Fruit fly (Drosophila melanogaster): Measurements from ENCODE around the gene CG32444.

CG32444 gene

dm6 chr3L:21679687-21680086 lies 42.9 kb downstream of the CG32444 start, which contains the start of the genes Als2 and CG11248 (continued):
- TF ChIP-seq CG13123 (GFP tag; optimal IDR thresholded peaks at IDR 0.05) (no peak), Fer2 (tag; optimal IDR thresholded peaks at IDR 0.05) (peak; percentile 68), vnd (GFP tag; IDR thresholded peaks at IDR 0.05; ENCODE audit: partially characterized antibody) (no peak), CG6854 (GFP tag; optimal IDR thresholded peaks at IDR 0.05) (no peak), CG3726 (GFP tag; IDR thresholded peaks at IDR 0.05) (peak; percentile 70; the same call in 2 of the 3 replicates), Max (GFP tag; optimal IDR thresholded peaks at IDR 0.05) (peak; percentile 66), btn (GFP tag; optimal IDR thresholded peaks at IDR 0.05) (no peak), B-H2 (GFP tag; optimal IDR thresholded peaks at IDR 0.05) (no peak), CG34422 (GFP tag; IDR thresholded peaks at IDR 0.05) (peak; percentile 69; the same call in 2 of the 3 replicates), Taf1 (GFP tag; IDR thresholded peaks at IDR 0.05) (peak; percentile 11; the same call in 1 of the 2 replicates), CG1529 (GFP tag; optimal IDR thresholded peaks at IDR 0.05) (no peak), CG9215 (GFP tag; IDR thresholded peaks at IDR 0.05) (peak; percentile 64), lmd (GFP tag; IDR thresholded peaks at IDR 0.05) (peak; percentile 74), Dfd (GFP tag; optimal IDR thresholded peaks at IDR 0.05) (no peak), CG5180 (GFP tag; optimal IDR thresholded peaks at IDR 0.05) (no peak), Antp (GFP tag; optimal IDR thresholded peaks at IDR 0.05) (peak; percentile 57), CG30020 (tag; optimal IDR thresholded peaks at IDR 0.05) (peak; percentile 84), wor (GFP tag; IDR thresholded peaks at IDR 0.05) (peak; percentile 21; the same call in 1 of the 2 replicates), CG4360 (GFP tag; IDR thresholded peaks at IDR 0.05) (no peak), CG8924 (tag; optimal IDR thresholded peaks at IDR 0.05) (peak; percentile 91), CG9817 (tag; optimal IDR thresholded peaks at IDR 0.05) (peak; percentile 87), tll (GFP tag; optimal IDR thresholded peaks at IDR 0.05) (peak in 1 of 2 experiments; percentile 29), D19A (tag; optimal IDR thresholded peaks at IDR 0.05) (no peak), CG12744 (GFP tag; optimal IDR thresholded peaks at IDR 0.05) (no peak), toy (GFP tag; IDR thresholded peaks at IDR 0.05) (no peak), lilli (GFP tag; optimal IDR thresholded peaks at IDR 0.05) (peak; percentile 80), bbx (GFP tag; IDR thresholded peaks at IDR 0.05; ENCODE audit: partially characterized antibody) (no peak), fd102C (GFP tag; optimal IDR thresholded peaks at IDR 0.05) (no peak), CG18011 (GFP tag; optimal IDR thresholded peaks at IDR 0.05) (no peak), ssp (GFP tag; IDR thresholded peaks at IDR 0.05) (peak; percentile 78), Hr78 (GFP tag; optimal IDR thresholded peaks at IDR 0.05) (no peak), Hand (GFP tag; optimal IDR thresholded peaks at IDR 0.05) (no peak), CG7357 (GFP tag; IDR thresholded peaks at IDR 0.05) (0 out of 3 replicates have a peak, but pooled peaks have one; percentile 50), D (optimal IDR thresholded peaks at IDR 0.05) (no peak), D (GFP tag; optimal IDR thresholded peaks at IDR 0.05) (peak; percentile 60), gem (tag; optimal IDR thresholded peaks at IDR 0.05) (peak; percentile 90), Ravus (GFP tag; IDR thresholded peaks at IDR 0.05) (no peak), gt (GFP tag; IDR thresholded peaks at IDR 0.05) (no peak), dan (GFP tag; IDR thresholded peaks at IDR 0.05) (no peak), CG11398 (GFP tag; optimal IDR thresholded peaks at IDR 0.05) (peak; percentile 29), CG31365 (tag; optimal IDR thresholded peaks at IDR 0.05) (no peak), gsb (GFP tag; IDR thresholded peaks at IDR 0.05) (no peak), ems (GFP tag; optimal IDR thresholded peaks at IDR 0.05) (peak; percentile 56), CG11247 (GFP tag; IDR thresholded peaks at IDR 0.05) (no peak), CG32772 (GFP tag; IDR thresholded peaks at IDR 0.05) (peak; percentile 63), grn (GFP tag; optimal IDR thresholded peaks at IDR 0.05) (no peak), D19B (GFP tag; optimal IDR thresholded peaks at IDR 0.05) (no peak), pan (optimal IDR thresholded peaks at IDR 0.05) (no peak), pan (GFP tag; optimal IDR thresholded peaks at IDR 0.05 in 1 of 2, IDR thresholded peaks at IDR 0.05 in 1 of 2) (no peak), ewg (GFP tag; optimal IDR thresholded peaks at IDR 0.05) (peak; percentile 52), CG31441 (GFP tag; IDR thresholded peaks at IDR 0.05) (peak; percentile 78), CG6175 (GFP tag; IDR thresholded peaks at IDR 0.05) (no peak)
